Worm (Caenorhabditis elegans) whole organism, L2 larva: ENCODE data around the gene T10B10.4.

ENCODE experiments used
- C34F6.9 ChIP-seq: fragments of 150-350 bp; optimal IDR thresholded peaks from 2 replicates; lab custom pipeline; 2014; ENCODE audit warnings: missing biosample characterization, missing genetic modification characterization
- F13H6.1 ChIP-seq: sonication (generic microtip); optimal IDR thresholded peaks from 2 replicates; lab custom pipeline; 2016; ENCODE audit warnings: missing genetic modification characterization, missing compliant biosample characterization
- R02D3.7 ChIP-seq: fragments of 150-350 bp; optimal IDR thresholded peaks from 2 replicates; lab custom pipeline; 2014; ENCODE audit warnings: missing biosample characterization, missing genetic modification characterization
- ZK546.5 ChIP-seq: sonication (generic microtip); optimal IDR thresholded peaks from 2 replicates; lab custom pipeline; 2017; ENCODE audit warnings: missing biosample characterization, missing genetic modification characterization
- alr-1 ChIP-seq: fragments of 150-350 bp; optimal IDR thresholded peaks from 2 replicates; lab custom pipeline; 2014; ENCODE audit warnings: missing biosample characterization, missing genetic modification characterization
- aly-2 ChIP-seq: fragments of 150-350 bp; optimal IDR thresholded peaks from 2 replicates; lab custom pipeline; 2014; ENCODE audit warnings: missing biosample characterization, missing genetic modification characterization
- ama-1 ChIP-seq: fragments of 150-350 bp; optimal IDR thresholded peaks from 2 replicates; lab custom pipeline; 2018; ENCODE audit warnings: inconsistent platforms
- blmp-1 ChIP-seq: sonication (generic microtip); optimal IDR thresholded peaks from 2 replicates; lab custom pipeline; 2017; ENCODE audit warnings: missing genetic modification characterization, mild to moderate bottlenecking, missing compliant biosample characterization, antibody characterized with exemption, moderate library complexity; ENCODE audit not compliant: insufficient read depth
- ceh-16 ChIP-seq: fragments of 150-350 bp; optimal IDR thresholded peaks from 2 replicates; lab custom pipeline; 2014; ENCODE audit warnings: missing biosample characterization, missing genetic modification characterization
- ceh-82 ChIP-seq: fragments of 150-350 bp; optimal IDR thresholded peaks from 2 replicates; lab custom pipeline; 2014; ENCODE audit warnings: missing biosample characterization, missing genetic modification characterization
- crh-2 ChIP-seq: sonication (generic microtip); optimal IDR thresholded peaks from 2 replicates; lab custom pipeline; 2017; ENCODE audit warnings: missing biosample characterization, missing genetic modification characterization
- dmd-4 ChIP-seq: sonication (generic microtip); optimal IDR thresholded peaks from 2 replicates; lab custom pipeline; 2017; ENCODE audit warnings: missing biosample characterization, missing genetic modification characterization
- elt-1 ChIP-seq: fragments of 150-350 bp; optimal IDR thresholded peaks from 2 replicates; lab custom pipeline; 2014; ENCODE audit warnings: missing biosample characterization, missing genetic modification characterization
- elt-3 ChIP-seq: sonication (generic microtip); optimal IDR thresholded peaks from 2 replicates; lab custom pipeline; 2017; ENCODE audit warnings: missing biosample characterization, missing genetic modification characterization
- fos-1 ChIP-seq: fragments of 150-350 bp; optimal IDR thresholded peaks from 2 replicates; lab custom pipeline; 2014; ENCODE audit warnings: missing biosample characterization, missing genetic modification characterization
- gmeb-1 ChIP-seq: fragments of 150-350 bp; optimal IDR thresholded peaks from 2 replicates; lab custom pipeline; 2014; ENCODE audit warnings: missing biosample characterization, missing genetic modification characterization
- lin-11 ChIP-seq: fragments of 150-350 bp; sonication (generic microtip); optimal IDR thresholded peaks from 2 replicates; lab custom pipeline; 2014; ENCODE audit warnings: missing biosample characterization, missing genetic modification characterization, inconsistent platforms, mixed read lengths
- lin-13 ChIP-seq: fragments of 150-350 bp; optimal IDR thresholded peaks from 2 replicates; lab custom pipeline; 2014; ENCODE audit warnings: missing biosample characterization, missing genetic modification reagents, missing genetic modification characterization
- lin-39 ChIP-seq: fragments of 150-350 bp; optimal IDR thresholded peaks from 2 replicates; lab custom pipeline; 2014; ENCODE audit warnings: missing biosample characterization, missing genetic modification reagents, missing genetic modification characterization
- lsy-2 ChIP-seq, 2 experiments: fragments of 150-350 bp in 1 of 2; sonication (generic microtip) in 1 of 2; optimal IDR thresholded peaks; 2 replicates each; lab custom pipeline; 2014 to 2017; ENCODE audit warnings: missing biosample characterization in 2 of 2, missing genetic modification characterization in 2 of 2
- mab-5 ChIP-seq: fragments of 150-350 bp; optimal IDR thresholded peaks from 2 replicates; lab custom pipeline; 2014; ENCODE audit warnings: missing biosample characterization, missing genetic modification characterization
- mbf-1 ChIP-seq: sonication (generic microtip); optimal IDR thresholded peaks from 2 replicates; lab custom pipeline; 2017; ENCODE audit warnings: missing biosample characterization, missing genetic modification characterization
- mdl-1 ChIP-seq, 2 experiments: fragments of 150-350 bp in 1 of 2; sonication (generic microtip) in 1 of 2; optimal IDR thresholded peaks; 2 replicates each; lab custom pipeline; 2017; ENCODE audit warnings: missing biosample characterization in 2 of 2, missing genetic modification characterization in 2 of 2
- nhr-10 ChIP-seq: sonication (generic microtip); optimal IDR thresholded peaks from 2 replicates; lab custom pipeline; 2017; ENCODE audit warnings: missing biosample characterization, missing genetic modification characterization
- nhr-11 ChIP-seq: fragments of 150-350 bp; optimal IDR thresholded peaks from 2 replicates; lab custom pipeline; 2014; ENCODE audit warnings: missing biosample characterization, missing genetic modification characterization
- nhr-12 ChIP-seq: fragments of 150-350 bp; optimal IDR thresholded peaks from 2 replicates; lab custom pipeline; 2014; ENCODE audit warnings: missing biosample characterization, missing genetic modification characterization
- nhr-23 ChIP-seq: fragments of 150-350 bp; optimal IDR thresholded peaks from 2 replicates; lab custom pipeline; 2014; ENCODE audit warnings: missing biosample characterization, missing genetic modification reagents, missing genetic modification characterization
- nhr-237 ChIP-seq: fragments of 150-350 bp; optimal IDR thresholded peaks from 2 replicates; lab custom pipeline; 2014; ENCODE audit warnings: missing biosample characterization, missing genetic modification characterization
- nhr-25 ChIP-seq: fragments of 150-350 bp; sonication (generic microtip); optimal IDR thresholded peaks from 3 replicates; lab custom pipeline; 2014; ENCODE audit warnings: missing biosample characterization, missing genetic modification characterization
- nhr-6 ChIP-seq: fragments of 150-350 bp; optimal IDR thresholded peaks from 2 replicates; lab custom pipeline; 2014; ENCODE audit warnings: missing biosample characterization, missing genetic modification characterization
- nhr-77 ChIP-seq: fragments of 150-350 bp; optimal IDR thresholded peaks from 2 replicates; lab custom pipeline; 2014; ENCODE audit warnings: missing biosample characterization, missing genetic modification characterization
- peb-1 ChIP-seq: fragments of 150-350 bp; optimal IDR thresholded peaks from 2 replicates; lab custom pipeline; 2014; ENCODE audit warnings: missing biosample characterization, missing genetic modification characterization
- sem-4 ChIP-seq: fragments of 150-350 bp; optimal IDR thresholded peaks from 2 replicates; lab custom pipeline; 2014; ENCODE audit warnings: missing biosample characterization, missing genetic modification reagents, missing genetic modification characterization
- sma-3 ChIP-seq: sonication (generic microtip); optimal IDR thresholded peaks from 2 replicates; lab custom pipeline; 2016; ENCODE audit warnings: missing genetic modification reagents, missing genetic modification characterization, missing compliant biosample characterization
- sma-9 ChIP-seq, 2 experiments: fragments of 150-350 bp in 1 of 2; sonication (generic microtip) in 1 of 2; optimal IDR thresholded peaks; 2 replicates each; lab custom pipeline; 2014 to 2016; ENCODE audit warnings: missing genetic modification characterization in 2 of 2, mild to moderate bottlenecking in 1 of 2, missing biosample characterization in 1 of 2, missing compliant biosample characterization in 1 of 2, missing genetic modification reagents in 1 of 2, moderate library complexity in 1 of 2
- snpc-4 ChIP-seq: fragments of 150-350 bp; optimal IDR thresholded peaks from 2 replicates; lab custom pipeline; 2014; ENCODE audit warnings: missing biosample characterization, missing genetic modification characterization
- unc-39 ChIP-seq: fragments of 150-350 bp; optimal IDR thresholded peaks from 2 replicates; lab custom pipeline; 2014; ENCODE audit warnings: missing biosample characterization, missing genetic modification characterization
- unc-55 ChIP-seq: fragments of 150-350 bp; sonication (generic microtip); optimal IDR thresholded peaks from 3 replicates; lab custom pipeline; 2014; ENCODE audit warnings: missing biosample characterization, missing genetic modification reagents, missing genetic modification characterization
- unc-62 ChIP-seq: fragments of 150-350 bp; optimal IDR thresholded peaks from 2 replicates; lab custom pipeline; 2014; ENCODE audit warnings: missing biosample characterization, missing genetic modification reagents, missing genetic modification characterization
- zag-1 ChIP-seq: fragments of 150-350 bp; optimal IDR thresholded peaks from 2 replicates; lab custom pipeline; 2014; ENCODE audit warnings: missing biosample characterization, missing genetic modification characterization
- ztf-1 ChIP-seq: fragments of 200-800 bp; sonication (Bioruptor generic); conservative IDR thresholded peaks from 2 replicates; pipeline ENCODE4 v1.3.6; 2022; ENCODE audit warnings: missing genetic modification characterization, missing compliant biosample characterization
- ztf-11 ChIP-seq: sonication (generic microtip); optimal IDR thresholded peaks from 2 replicates; lab custom pipeline; 2017; ENCODE audit warnings: missing biosample characterization, missing genetic modification characterization
- ztf-4 ChIP-seq: fragments of 150-350 bp; optimal IDR thresholded peaks from 2 replicates; lab custom pipeline; 2014; ENCODE audit warnings: missing biosample characterization, missing genetic modification characterization

T10B10.4 gene

DNA sequence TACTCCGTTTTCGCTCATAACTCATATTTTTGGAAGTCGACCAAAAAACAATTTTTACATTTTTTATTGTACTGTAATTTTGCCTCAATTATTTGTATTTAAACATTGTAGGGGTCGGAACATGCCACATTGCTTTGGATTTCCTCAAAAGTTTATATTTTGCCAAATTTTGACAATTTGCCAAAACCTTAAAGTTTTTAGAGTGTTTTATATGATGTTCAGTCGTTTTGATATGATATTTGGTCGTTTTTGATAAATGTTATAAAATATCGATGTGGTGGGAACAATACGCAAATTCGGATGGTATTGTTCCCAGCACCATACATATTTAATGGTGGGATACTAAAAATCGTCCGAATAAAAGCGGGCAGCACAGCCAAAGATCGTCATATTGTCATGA lies 25.8 kb upstream of the T10B10.4 start, which contains the start of gene T10B10.9:
T10B10.9 (plus strand) TSS at position 301 of the 400 bp plus-strand sequence.
- no peak for TF ChIP-seq mdl-1 (tag; optimal IDR thresholded peaks at IDR 0.05; lab: Kevin White, UChicago)
- no peak for TF ChIP-seq nhr-11 (tag; lab: Kevin White, UChicago)
- TF ChIP-seq R02D3.7, result no peak
- no peak for TF ChIP-seq snpc-4 (tag; lab: Kevin White, UChicago)
- TF ChIP-seq unc-62 (GFP tag; lab: Kevin White, UChicago), result no peak
- TF ChIP-seq ztf-1, result no peak
- no peak for TF ChIP-seq ztf-4 (tag; lab: Kevin White, UChicago)
- no peak for TF ChIP-seq aly-2 (tag; lab: Kevin White, UChicago)
- no peak for TF ChIP-seq lin-11
- TF ChIP-seq nhr-10 (tag; lab: Kevin White, UChicago), result no peak
- no peak for TF ChIP-seq nhr-6 (tag; lab: Kevin White, UChicago)
- no peak for TF ChIP-seq unc-55 (GFP tag; lab: Kevin White, UChicago)
- no peak for TF ChIP-seq fos-1
- TF ChIP-seq lsy-2 (tag; optimal IDR thresholded peaks at IDR 0.05; lab: Kevin White, UChicago), result no peak
- no peak for TF ChIP-seq mbf-1 (tag; lab: Kevin White, UChicago)
- TF ChIP-seq C34F6.9 (tag; lab: Kevin White, UChicago), result no peak
- no peak for TF ChIP-seq nhr-237 (tag; lab: Kevin White, UChicago)
- no peak for TF ChIP-seq zag-1 (tag; lab: Kevin White, UChicago)
- no peak for TF ChIP-seq ama-1 (lab: Kevin White, UChicago)
- TF ChIP-seq, all 48 proteins: peak for 0

DNA sequence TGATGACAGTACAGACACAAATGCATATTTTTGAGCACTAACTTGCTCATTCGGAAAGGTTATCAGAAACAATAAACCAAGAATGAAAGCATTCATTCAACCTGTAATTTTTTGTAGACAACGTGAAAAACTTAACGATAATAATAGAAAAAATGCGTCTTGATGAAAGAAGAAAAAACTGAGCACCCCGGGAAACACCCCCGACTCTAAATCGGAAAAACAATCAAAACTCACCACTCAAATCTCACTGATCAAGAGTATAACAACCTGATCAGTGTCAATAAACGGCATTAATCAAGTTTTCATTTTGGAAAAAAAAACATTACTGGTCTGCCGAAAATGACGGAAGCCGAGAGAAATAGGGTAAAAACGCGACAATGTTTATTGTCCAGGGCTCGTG lies 23.8 kb upstream of the T10B10.4 start, which contains the start of gene T10B10.8:
T10B10.8 (minus strand) TSS at position 101 of the 400 bp plus-strand sequence.
- TF ChIP-seq unc-55 (GFP tag; lab: Kevin White, UChicago) (no peak), nhr-6 (tag; lab: Kevin White, UChicago) (no peak), lin-39 (tag; lab: Kevin White, UChicago) (no peak), ztf-4 (tag; lab: Kevin White, UChicago) (no peak), dmd-4 (tag; lab: Kevin White, UChicago) (no peak), lin-11 (no peak), nhr-237 (tag; lab: Kevin White, UChicago) (no peak), ceh-82 (tag; lab: Kevin White, UChicago) (no peak), nhr-10 (tag; lab: Kevin White, UChicago) (no peak), mdl-1 (tag; optimal IDR thresholded peaks at IDR 0.05; lab: Kevin White, UChicago) (no peak), mbf-1 (tag; lab: Kevin White, UChicago) (no peak), unc-39 (tag; lab: Kevin White, UChicago) (no peak), sem-4 (tag; lab: Kevin White, UChicago) (no peak), fos-1 (no peak), nhr-12 (tag; lab: Kevin White, UChicago) (no peak), R02D3.7 (no peak), zag-1 (tag; lab: Kevin White, UChicago) (no peak)

DNA sequence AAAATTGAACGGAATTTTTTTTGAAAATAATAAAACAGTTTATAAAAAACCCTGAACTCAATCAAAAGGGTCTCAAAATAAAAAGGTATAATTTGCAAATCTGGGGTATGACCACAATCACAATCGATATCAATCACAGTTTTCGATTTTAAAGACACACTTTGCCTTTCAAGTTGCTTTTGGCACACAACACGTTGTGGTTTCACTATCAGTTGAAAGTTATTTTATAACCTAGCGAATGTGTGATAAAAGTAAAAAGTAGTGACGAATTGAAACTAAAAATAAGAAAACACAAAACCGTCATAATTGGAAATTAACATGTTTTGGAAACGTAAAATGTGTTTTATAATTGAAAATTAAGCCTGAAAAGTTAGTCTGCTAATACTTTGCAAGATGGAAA lies 22.2 kb upstream of the T10B10.4 start:
- TF ChIP-seq unc-55 (GFP tag; lab: Kevin White, UChicago) (no peak), ceh-82 (tag; lab: Kevin White, UChicago) (no peak), lin-39 (tag; lab: Kevin White, UChicago) (no peak), F13H6.1 (tag; lab: Kevin White, UChicago) (no peak), blmp-1 (no peak), gmeb-1 (tag; lab: Kevin White, UChicago) (peak; percentile 22), nhr-23 (no peak), ZK546.5 (no peak), elt-1 (tag; lab: Kevin White, UChicago) (no peak), nhr-11 (tag; lab: Kevin White, UChicago) (no peak), sem-4 (tag; lab: Kevin White, UChicago) (no peak), zag-1 (tag; lab: Kevin White, UChicago) (no peak), dmd-4 (tag; lab: Kevin White, UChicago) (no peak), sma-3 (GFP tag; lab: Kevin White, UChicago) (no peak), ztf-1 (no peak), sma-9 (GFP tag; optimal IDR thresholded peaks at IDR 0.05; lab: Kevin White, UChicago) (peak; percentile 12), sma-9 (tag; optimal IDR thresholded peaks at IDR 0.05; lab: Kevin White, UChicago) (no peak), lsy-2 (tag; optimal IDR thresholded peaks at IDR 0.05; lab: Kevin White, UChicago) (no peak), ztf-4 (tag; lab: Kevin White, UChicago) (no peak), nhr-77 (no peak), peb-1 (no peak), ztf-11 (no peak), R02D3.7 (no peak), alr-1 (tag; lab: Kevin White, UChicago) (no peak), crh-2 (tag; lab: Kevin White, UChicago) (peak; percentile 52), elt-3 (tag; lab: Kevin White, UChicago) (no peak), aly-2 (tag; lab: Kevin White, UChicago) (no peak), nhr-6 (tag; lab: Kevin White, UChicago) (no peak), ceh-16 (tag; lab: Kevin White, UChicago) (no peak), snpc-4 (tag; lab: Kevin White, UChicago) (no peak), ama-1 (lab: Kevin White, UChicago) (no peak), C34F6.9 (tag; lab: Kevin White, UChicago) (no peak), mab-5 (tag; lab: Kevin White, UChicago) (no peak), nhr-25 (no peak), fos-1 (peak; percentile 61), lin-13 (GFP tag; lab: Kevin White, UChicago) (no peak)
